Worm (Caenorhabditis elegans) whole organism, late embryonic: ENCODE data around the gene R05H10.7.

Experiments
- C38D4.7 ChIP-seq: fragments of 200-800 bp; sonication (Bioruptor generic); optimal IDR thresholded peaks from 2 replicates; lab custom pipeline; 2018; ENCODE audit warnings: mild to moderate bottlenecking, missing genetic modification characterization, moderate library complexity, missing compliant biosample characterization
- K02D7.2 ChIP-seq: sonication (generic microtip); optimal IDR thresholded peaks from 2 replicates; lab custom pipeline; 2017; ENCODE audit warnings: mild to moderate bottlenecking, missing genetic modification characterization, missing compliant biosample characterization
- T23F11.4 ChIP-seq: fragments of 200-800 bp; sonication (Bioruptor generic); optimal IDR thresholded peaks from 2 replicates; lab custom pipeline; 2018; ENCODE audit warnings: mild to moderate bottlenecking, missing genetic modification characterization, missing compliant biosample characterization
- Y22D7AL.16 ChIP-seq: sonication (generic microtip); optimal IDR thresholded peaks from 2 replicates; lab custom pipeline; 2016; ENCODE audit warnings: missing genetic modification characterization, missing compliant biosample characterization
- ahr-1 ChIP-seq: sonication (generic microtip); optimal IDR thresholded peaks from 2 replicates; lab custom pipeline; 2016; ENCODE audit warnings: missing genetic modification characterization, missing compliant biosample characterization
- ama-1 ChIP-seq: fragments of 150-350 bp; optimal IDR thresholded peaks from 2 replicates; lab custom pipeline; 2014
- ceh-14 ChIP-seq: sonication (generic microtip); optimal IDR thresholded peaks from 2 replicates; lab custom pipeline; 2016; ENCODE audit warnings: missing genotype, missing genetic modification characterization, missing compliant biosample characterization
- ceh-18 ChIP-seq: sonication (generic microtip); optimal IDR thresholded peaks from 2 replicates; lab custom pipeline; 2016; ENCODE audit warnings: missing genetic modification characterization, missing compliant biosample characterization
- ceh-19 ChIP-seq: fragments of 200-800 bp; sonication (Bioruptor generic); optimal IDR thresholded peaks from 2 replicates; lab custom pipeline; 2018; ENCODE audit warnings: mild to moderate bottlenecking, missing genetic modification characterization, missing compliant biosample characterization
- ceh-22 ChIP-seq: sonication (generic microtip); optimal IDR thresholded peaks from 2 replicates; lab custom pipeline; 2017; ENCODE audit warnings: missing biosample characterization, missing genetic modification characterization
- ceh-30 ChIP-seq: fragments of 150-350 bp; optimal IDR thresholded peaks from 2 replicates; lab custom pipeline; 2014; ENCODE audit warnings: missing biosample characterization, missing genetic modification characterization
- ceh-34 ChIP-seq: sonication (generic microtip); optimal IDR thresholded peaks from 2 replicates; lab custom pipeline; 2016; ENCODE audit warnings: mild to moderate bottlenecking, missing genetic modification characterization, missing compliant biosample characterization
- ceh-48 ChIP-seq: sonication (generic microtip); optimal IDR thresholded peaks from 2 replicates; lab custom pipeline; 2016; ENCODE audit warnings: missing genetic modification characterization, inconsistent platforms, missing compliant biosample characterization
- ceh-6 ChIP-seq: fragments of 200-800 bp; sonication (Bioruptor generic); optimal IDR thresholded peaks from 2 replicates; lab custom pipeline; 2018; ENCODE audit warnings: mild to moderate bottlenecking, missing genetic modification characterization, missing compliant biosample characterization
- dmd-4 ChIP-seq: sonication (generic microtip); optimal IDR thresholded peaks from 2 replicates; lab custom pipeline; 2016; ENCODE audit warnings: borderline replicate concordance, missing genetic modification characterization, missing compliant biosample characterization
- elt-2 ChIP-seq: sonication (generic microtip); optimal IDR thresholded peaks from 2 replicates; lab custom pipeline; 2016; ENCODE audit warnings: missing genetic modification reagents, missing genetic modification characterization, missing compliant biosample characterization
- ets-4 ChIP-seq: sonication (generic microtip); optimal IDR thresholded peaks from 2 replicates; lab custom pipeline; 2016; ENCODE audit warnings: missing genetic modification characterization, missing compliant biosample characterization
- eyg-1 ChIP-seq: sonication (generic microtip); optimal IDR thresholded peaks from 2 replicates; lab custom pipeline; 2016; ENCODE audit warnings: missing genotype, missing genetic modification characterization, missing compliant biosample characterization
- fax-1 ChIP-seq: sonication (generic microtip); optimal IDR thresholded peaks from 2 replicates; lab custom pipeline; 2016; ENCODE audit warnings: missing genotype, missing genetic modification characterization, missing compliant biosample characterization
- fkh-10 ChIP-seq: fragments of 150-350 bp; optimal IDR thresholded peaks from 2 replicates; lab custom pipeline; 2014; ENCODE audit warnings: missing biosample characterization, missing genetic modification reagents, missing genetic modification characterization
- hlh-15 ChIP-seq: sonication (generic microtip); optimal IDR thresholded peaks from 2 replicates; lab custom pipeline; 2016; ENCODE audit warnings: missing genetic modification characterization, missing compliant biosample characterization
- hlh-30 ChIP-seq: sonication (generic microtip); optimal IDR thresholded peaks from 2 replicates; lab custom pipeline; 2017; ENCODE audit warnings: antibody characterized with exemption, missing genetic modification characterization, missing compliant biosample characterization; ENCODE audit not compliant: insufficient read depth
- hlh-8 ChIP-seq: sonication (generic microtip); optimal IDR thresholded peaks from 2 replicates; lab custom pipeline; 2016; ENCODE audit warnings: missing genotype, missing genetic modification characterization, missing compliant biosample characterization
- mec-3 ChIP-seq: sonication (generic microtip); optimal IDR thresholded peaks from 2 replicates; lab custom pipeline; 2016; ENCODE audit warnings: borderline replicate concordance, missing genetic modification characterization, missing compliant biosample characterization
- nhr-11 ChIP-seq: fragments of 150-350 bp; optimal IDR thresholded peaks from 2 replicates; lab custom pipeline; 2014; ENCODE audit warnings: missing biosample characterization, missing genetic modification characterization
- npax-4 ChIP-seq: sonication (generic microtip); optimal IDR thresholded peaks from 2 replicates; lab custom pipeline; 2016; ENCODE audit warnings: missing genetic modification characterization, missing compliant biosample characterization
- odd-2 ChIP-seq: sonication (generic microtip); optimal IDR thresholded peaks from 2 replicates; lab custom pipeline; 2017; ENCODE audit warnings: antibody characterized with exemption, mild to moderate bottlenecking, missing genetic modification characterization, missing compliant biosample characterization
- pat-9 ChIP-seq: fragments of 200-800 bp; sonication (Bioruptor generic); optimal IDR thresholded peaks from 2 replicates; lab custom pipeline; 2018; ENCODE audit warnings: mild to moderate bottlenecking, missing genetic modification characterization, moderate library complexity, missing compliant biosample characterization
- pax-1 ChIP-seq: fragments of 150-350 bp; optimal IDR thresholded peaks from 2 replicates; lab custom pipeline; 2014; ENCODE audit warnings: missing biosample characterization, missing genetic modification characterization
- pqm-1 ChIP-seq: sonication (generic microtip); optimal IDR thresholded peaks from 2 replicates; lab custom pipeline; 2016; ENCODE audit warnings: missing genetic modification characterization, missing compliant biosample characterization
- pros-1 ChIP-seq: fragments of 150-350 bp; optimal IDR thresholded peaks from 2 replicates; lab custom pipeline; 2014; ENCODE audit warnings: missing biosample characterization, missing genetic modification reagents, missing genetic modification characterization
- ref-2 ChIP-seq: sonication (generic microtip); optimal IDR thresholded peaks from 2 replicates; lab custom pipeline; 2016; ENCODE audit warnings: missing genetic modification characterization, missing compliant biosample characterization
- rnt-1 ChIP-seq: sonication (generic microtip); optimal IDR thresholded peaks from 2 replicates; lab custom pipeline; 2016; ENCODE audit warnings: missing genetic modification characterization, missing compliant biosample characterization
- sox-4 ChIP-seq: sonication (generic microtip); optimal IDR thresholded peaks from 2 replicates; lab custom pipeline; 2017; ENCODE audit warnings: mild to moderate bottlenecking, missing genetic modification characterization, inconsistent platforms, missing compliant biosample characterization
- tbx-7 ChIP-seq: sonication (generic microtip); optimal IDR thresholded peaks from 2 replicates; lab custom pipeline; 2016; ENCODE audit warnings: missing genotype, missing genetic modification characterization, missing compliant biosample characterization
- ttx-3 ChIP-seq: sonication (generic microtip); optimal IDR thresholded peaks from 2 replicates; lab custom pipeline; 2016; ENCODE audit warnings: missing genetic modification reagents, missing genetic modification characterization, missing compliant biosample characterization
- unc-42 ChIP-seq: sonication (generic microtip); optimal IDR thresholded peaks from 2 replicates; lab custom pipeline; 2016; ENCODE audit warnings: missing genotype, missing genetic modification characterization, missing compliant biosample characterization
- unc-55 ChIP-seq: sonication (generic microtip); optimal IDR thresholded peaks from 2 replicates; lab custom pipeline; 2017; ENCODE audit warnings: missing biosample characterization, missing genetic modification reagents, missing genetic modification characterization
- zip-5 ChIP-seq: sonication (generic microtip); optimal IDR thresholded peaks from 2 replicates; lab custom pipeline; 2016; ENCODE audit warnings: missing genetic modification characterization, missing compliant biosample characterization

Gene R05H10.7

DNA sequence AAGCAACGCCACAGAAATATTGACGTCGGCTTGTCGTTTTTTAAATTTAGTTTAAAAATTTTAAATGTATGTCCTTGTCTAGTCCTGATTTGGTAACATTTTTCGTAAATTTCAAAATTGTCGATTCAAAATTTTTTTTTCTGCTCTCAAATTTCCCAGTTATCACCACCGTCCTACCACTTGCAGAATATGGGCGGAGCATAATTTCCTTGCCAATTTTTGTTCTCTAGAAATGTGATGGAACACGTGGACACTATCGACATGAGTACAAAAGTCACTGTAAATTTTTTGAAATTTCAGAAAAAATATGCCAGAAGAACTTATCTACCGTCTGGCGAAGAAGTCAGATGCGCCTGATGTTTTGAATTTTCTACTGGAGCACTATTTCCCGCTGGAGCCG lies at the start of gene R05H10.7:
Gene R05H10.7, plus strand, starts transcription at position 301 of the 400 bp plus-strand sequence.
- TF ChIP-seq hlh-30 (tag; lab: Kevin White, UChicago) (no peak), sox-4 (tag; lab: Kevin White, UChicago) (no peak), K02D7.2 (tag; lab: Kevin White, UChicago) (no peak), C38D4.7 (GFP tag; lab: Kevin White, UChicago) (no peak), npax-4 (tag; lab: Kevin White, UChicago) (no peak), unc-55 (no peak), hlh-15 (tag; lab: Kevin White, UChicago) (no peak), T23F11.4 (GFP tag; lab: Kevin White, UChicago) (no peak), unc-42 (tag; lab: Kevin White, UChicago) (no peak), fkh-10 (GFP tag; lab: Kevin White, UChicago) (no peak), ahr-1 (no peak), ceh-19 (GFP tag; lab: Kevin White, UChicago) (no peak), pqm-1 (tag; lab: Kevin White, UChicago) (no peak), pat-9 (tag; lab: Kevin White, UChicago) (no peak), ceh-48 (tag; lab: Kevin White, UChicago) (no peak), elt-2 (no peak), ceh-6 (no peak)

DNA sequence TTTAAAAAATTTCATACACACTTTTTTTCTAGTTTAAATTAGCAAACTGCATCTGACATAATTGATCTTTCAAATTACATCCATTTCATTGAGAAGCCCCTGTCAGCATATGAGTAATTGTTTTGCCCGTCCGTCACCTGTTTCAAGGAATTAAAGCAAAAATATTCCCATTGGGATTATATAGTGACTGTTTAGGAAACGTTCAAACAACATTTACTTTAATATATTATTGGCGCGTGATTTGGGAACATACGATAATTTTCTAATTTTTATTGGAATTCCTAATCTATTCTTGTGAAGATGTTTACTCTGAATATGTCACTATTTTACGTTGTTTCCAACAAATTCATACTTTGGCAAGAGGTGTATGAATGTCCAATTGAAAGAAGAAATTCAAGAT lies 49.6 kb upstream of the R05H10.7 start, which contains the start of gene srt-11:
Gene srt-11, plus strand, starts transcription at position 301 of the 400 bp plus-strand sequence.
- TF ChIP-seq ceh-22 (tag; lab: Kevin White, UChicago) (no peak), ceh-34 (no peak), unc-55 (no peak), odd-2 (no peak), ttx-3 (tag; lab: Kevin White, UChicago) (no peak), Y22D7AL.16 (no peak), ets-4 (no peak), ama-1 (lab: Kevin White, UChicago) (no peak), mec-3 (no peak)

DNA sequence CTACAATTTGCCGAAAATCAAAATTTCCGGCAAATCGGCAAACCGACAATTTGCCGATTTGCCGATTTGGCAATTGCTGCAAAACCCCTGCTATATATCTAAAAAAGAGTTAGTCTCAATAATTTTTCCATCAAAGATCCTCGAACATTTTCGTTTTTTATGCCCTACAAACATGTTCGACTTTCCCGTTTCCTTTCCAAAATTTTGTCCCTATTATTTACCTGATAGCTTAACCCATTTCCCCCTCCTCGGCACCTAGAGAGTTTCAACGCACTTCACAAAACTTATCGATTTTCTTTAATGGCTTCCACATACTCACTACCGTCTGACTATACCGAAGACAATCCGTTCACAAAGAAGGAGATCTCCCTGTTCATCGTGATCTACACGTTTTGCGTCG lies 46.6 kb upstream of the R05H10.7 start, which contains the start of gene W01D2.6:
Gene W01D2.6, plus strand, starts transcription at position 301 of the 400 bp plus-strand sequence.
- no peak for TF ChIP-seq pros-1 (tag; lab: Kevin White, UChicago)

DNA sequence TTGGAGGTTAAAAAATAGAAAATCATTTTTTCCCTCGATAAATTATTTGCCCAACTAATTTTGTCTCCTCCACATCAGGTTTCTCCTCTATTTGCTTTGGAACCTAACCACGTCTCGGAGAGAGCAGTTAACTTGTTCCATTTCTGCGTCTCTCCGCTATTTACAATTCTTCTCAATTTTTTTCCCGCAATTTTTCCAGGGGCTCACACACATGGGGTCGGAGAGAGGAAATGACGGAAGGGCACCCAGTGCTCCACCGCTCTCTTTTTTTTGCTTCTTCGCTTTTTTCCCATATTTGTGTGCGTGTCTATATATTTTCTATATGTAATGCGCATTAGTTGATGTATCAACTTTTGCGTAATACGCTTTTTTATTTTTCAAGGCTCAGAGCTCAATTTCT lies 44.7 kb upstream of the R05H10.7 start:
- TF ChIP-seq unc-42 (tag; lab: Kevin White, UChicago): peak; percentile 41
- TF ChIP-seq pqm-1 (tag; lab: Kevin White, UChicago): no peak
- TF ChIP-seq ceh-18 (tag; lab: Kevin White, UChicago): peak; percentile 4
- TF ChIP-seq ahr-1: no peak
- TF ChIP-seq, all 69 proteins: peak for 2

DNA sequence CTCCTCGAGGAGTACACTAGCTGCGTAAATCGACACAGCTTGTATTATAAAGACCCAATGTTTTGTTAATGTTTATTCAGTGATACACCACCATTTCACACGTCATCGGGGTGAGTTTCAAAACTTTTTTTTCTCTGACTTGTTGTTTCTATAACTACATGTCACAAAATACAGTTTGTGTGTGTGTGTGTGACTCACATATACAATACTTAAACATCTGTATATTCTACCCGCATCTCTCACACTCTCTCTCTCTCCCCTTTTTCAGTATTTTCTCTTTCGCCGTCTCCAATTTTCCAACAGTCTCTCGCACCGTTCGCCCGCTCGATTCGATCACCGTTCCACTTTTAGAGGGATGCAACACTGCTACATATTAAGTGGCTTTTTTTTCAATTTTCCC lies 43.9 kb upstream of the R05H10.7 start:
- TF ChIP-seq sox-4 (tag; lab: Kevin White, UChicago) (no peak), hlh-8 (no peak), unc-42 (tag; lab: Kevin White, UChicago) (no peak), dmd-4 (tag; lab: Kevin White, UChicago) (no peak), ceh-30 (no peak), pros-1 (tag; lab: Kevin White, UChicago) (no peak), unc-55 (no peak), rnt-1 (tag; lab: Kevin White, UChicago) (no peak), zip-5 (tag; lab: Kevin White, UChicago) (no peak), ama-1 (lab: Kevin White, UChicago) (no peak), ets-4 (no peak), tbx-7 (tag; lab: Kevin White, UChicago) (no peak), nhr-11 (tag; lab: Kevin White, UChicago) (no peak), fax-1 (tag; lab: Kevin White, UChicago) (no peak), ceh-14 (tag; lab: Kevin White, UChicago) (no peak), eyg-1 (no peak), pax-1 (no peak), ref-2 (no peak), ahr-1 (no peak)
